Fruit fly (Drosophila melanogaster): ENCODE data around the gene crim.

Gene crim

dm6 chr3L:11680298-11680697 lies 30.9 kb downstream of the crim start, which contains the start of gene CG32085 (continued):
- peak; percentile 51 for TF ChIP-seq CG4424 (GFP tag; optimal IDR thresholded peaks at IDR 0.05)
- TF ChIP-seq CG31441 (GFP tag; IDR thresholded peaks at IDR 0.05) = peak; percentile 24; the same call in 1 of the 2 replicates
- peak; percentile 3 for TF ChIP-seq Mes4 (GFP tag; optimal IDR thresholded peaks at IDR 0.05)
- TF ChIP-seq CG17361 (GFP tag; IDR thresholded peaks at IDR 0.05) = 0 out of 3 replicates have a peak, but pooled peaks have one; percentile 27
- no peak for TF ChIP-seq lola (GFP tag; optimal IDR thresholded peaks at IDR 0.05)
- peak; percentile 62 for TF ChIP-seq CG7786 (GFP tag; optimal IDR thresholded peaks at IDR 0.05)
- peak; percentile 28 for TF ChIP-seq PHDP (tag; optimal IDR thresholded peaks at IDR 0.05)
- TF ChIP-seq CG6791 (GFP tag; IDR thresholded peaks at IDR 0.05; ENCODE audit: partially characterized antibody) = no peak
- no peak for TF ChIP-seq cg (GFP tag; optimal IDR thresholded peaks at IDR 0.05)
- no peak for TF ChIP-seq CG3407 (GFP tag; optimal IDR thresholded peaks at IDR 0.05)
- TF ChIP-seq wor (GFP tag; IDR thresholded peaks at IDR 0.05) = no peak
- TF ChIP-seq Myb (GFP tag; optimal IDR thresholded peaks at IDR 0.05) = peak; percentile 53
- peak; percentile 44 for TF ChIP-seq ftz-f1 (GFP tag; optimal IDR thresholded peaks at IDR 0.05)
- TF ChIP-seq HLH54F (GFP tag; optimal IDR thresholded peaks at IDR 0.05) = peak; percentile 54
- no peak for TF ChIP-seq Doc3 (GFP tag; IDR thresholded peaks at IDR 0.05; ENCODE audit: partially characterized antibody)
- TF ChIP-seq kni (GFP tag; optimal IDR thresholded peaks at IDR 0.05) = peak; percentile 0
- TF ChIP-seq repo (GFP tag; optimal IDR thresholded peaks at IDR 0.05) = peak; percentile 28
- no peak for TF ChIP-seq crp (GFP tag; optimal IDR thresholded peaks at IDR 0.05)
- TF ChIP-seq CG14050 (GFP tag; IDR thresholded peaks at IDR 0.05) = no peak
- 0 out of 2 replicates have a peak, but pooled peaks have one; percentile 30 for TF ChIP-seq CG6689 (GFP tag; IDR thresholded peaks at IDR 0.05)
- TF ChIP-seq al (GFP tag; IDR thresholded peaks at IDR 0.05) = peak; percentile 64
- no peak for TF ChIP-seq zen (tag; optimal IDR thresholded peaks at IDR 0.05)
- TF ChIP-seq CG4360 (GFP tag; IDR thresholded peaks at IDR 0.05) = no peak
- peak; percentile 55; the same call in 1 of the 2 replicates for TF ChIP-seq toy (GFP tag; IDR thresholded peaks at IDR 0.05)
- peak; percentile 75 for TF ChIP-seq Drgx (GFP tag; IDR thresholded peaks at IDR 0.05)
- TF ChIP-seq CG8089 (GFP tag; optimal IDR thresholded peaks at IDR 0.05) = no peak
- peak; percentile 86 for TF ChIP-seq Fer1 (GFP tag; optimal IDR thresholded peaks at IDR 0.05)
- TF ChIP-seq HLH3B (GFP tag; IDR thresholded peaks at IDR 0.05) = peak; percentile 68
- TF ChIP-seq sim (GFP tag; IDR thresholded peaks at IDR 0.05) = no peak
- peak; percentile 39 for TF ChIP-seq Nf-YC (tag; optimal IDR thresholded peaks at IDR 0.05)
- no peak for TF ChIP-seq CG7963 (GFP tag; IDR thresholded peaks at IDR 0.05; ENCODE audit: partially characterized antibody)
- peak; percentile 22; the same call in 1 of the 3 replicates for TF ChIP-seq croc (GFP tag; conservative IDR thresholded peaks at IDR 0.05)
- TF ChIP-seq knrl (GFP tag; IDR thresholded peaks at IDR 0.05; ENCODE audit: partially characterized antibody) = no peak
- peak; percentile 10 for TF ChIP-seq Usf (GFP tag; optimal IDR thresholded peaks at IDR 0.05)
- TF ChIP-seq E2f2 (GFP tag; IDR thresholded peaks at IDR 0.05) = peak; percentile 47
- TF ChIP-seq nau (GFP tag; optimal IDR thresholded peaks at IDR 0.05) = peak; percentile 26
- no peak for TF ChIP-seq CG17912 (GFP tag; optimal IDR thresholded peaks at IDR 0.05)
- no peak for TF ChIP-seq salm (tag; optimal IDR thresholded peaks at IDR 0.05)
- no peak for TF ChIP-seq tna (GFP tag; IDR thresholded peaks at IDR 0.05; ENCODE audit: partially characterized antibody)
- TF ChIP-seq slou (GFP tag; optimal IDR thresholded peaks at IDR 0.05) = no peak
- peak; percentile 77 for TF ChIP-seq CG11247 (GFP tag; IDR thresholded peaks at IDR 0.05)
- TF ChIP-seq CG7745 (tag; optimal IDR thresholded peaks at IDR 0.05) = no peak
- peak; percentile 42 for TF ChIP-seq crc (GFP tag; optimal IDR thresholded peaks at IDR 0.05)
- no peak for TF ChIP-seq CG15601 (tag; optimal IDR thresholded peaks at IDR 0.05)
- TF ChIP-seq CG17328 (GFP tag; IDR thresholded peaks at IDR 0.05) = no peak
- TF ChIP-seq CG10147 (GFP tag; optimal IDR thresholded peaks at IDR 0.05) = peak; percentile 30
- TF ChIP-seq CG13894 (tag; optimal IDR thresholded peaks at IDR 0.05) = peak; percentile 75
- TF ChIP-seq CG5180 (GFP tag; optimal IDR thresholded peaks at IDR 0.05) = peak; percentile 43
- TF ChIP-seq CG3726 (GFP tag; IDR thresholded peaks at IDR 0.05) = no peak
- peak; percentile 74 for TF ChIP-seq ems (GFP tag; optimal IDR thresholded peaks at IDR 0.05)

All from whole organism, embryonic.